Worm (Caenorhabditis elegans) whole organism, young adult: ENCODE data around the gene F07H5.10.

Experiments used
- B0019.2 ChIP-seq: fragments of 200-800 bp; sonication (Bioruptor generic); conservative IDR thresholded peaks from 2 replicates; pipeline ENCODE4 v1.3.6; 2022; ENCODE audit warnings: missing genetic modification reagents, missing genetic modification characterization, missing compliant biosample characterization
- B0336.3 ChIP-seq: fragments of 200-800 bp; sonication (Bioruptor generic); IDR thresholded peaks from 2 replicates; pipeline ENCODE4 v1.3.6; 2022; ENCODE audit warnings: missing genetic modification characterization, missing compliant biosample characterization
- C17E4.6 ChIP-seq: fragments of 200-800 bp; sonication (Bioruptor generic); IDR thresholded peaks from 2 replicates; pipeline ENCODE4 v1.3.6; 2022; ENCODE audit warnings: missing genetic modification reagents, missing genetic modification characterization, missing compliant biosample characterization
- F10E7.11 ChIP-seq: sonication (generic microtip); optimal IDR thresholded peaks from 2 replicates; lab custom pipeline; 2017; ENCODE audit warnings: mild to moderate bottlenecking, missing genetic modification characterization, moderate library complexity, missing compliant biosample characterization
- F23B12.7 ChIP-seq: sonication (generic microtip); optimal IDR thresholded peaks from 2 replicates; lab custom pipeline; 2017; ENCODE audit warnings: missing genetic modification characterization, mild to moderate bottlenecking, missing compliant biosample characterization, antibody characterized with exemption, moderate library complexity; ENCODE audit not compliant: insufficient read depth
- F57C9.4 ChIP-seq: sonication (generic microtip); optimal IDR thresholded peaks from 2 replicates; lab custom pipeline; 2017; ENCODE audit warnings: mild to moderate bottlenecking, missing genetic modification characterization, missing compliant biosample characterization
- K12H6.12 ChIP-seq: fragments of 200-800 bp; sonication (Bioruptor generic); optimal IDR thresholded peaks from 2 replicates; lab custom pipeline; 2018; ENCODE audit warnings: mild to moderate bottlenecking, missing genetic modification characterization, missing compliant biosample characterization
- T07F8.4 ChIP-seq: sonication (generic microtip); optimal IDR thresholded peaks from 2 replicates; lab custom pipeline; 2016; ENCODE audit warnings: mild to moderate bottlenecking, missing genetic modification characterization, moderate library complexity, missing compliant biosample characterization
- akir-1 ChIP-seq: fragments of 200-800 bp; sonication (Bioruptor generic); optimal IDR thresholded peaks from 2 replicates; lab custom pipeline; 2018; ENCODE audit warnings: mild to moderate bottlenecking, missing genetic modification characterization, moderate library complexity, missing compliant biosample characterization
- athp-1 ChIP-seq: sonication (generic microtip); optimal IDR thresholded peaks from 2 replicates; lab custom pipeline; 2017; ENCODE audit warnings: mild to moderate bottlenecking, missing genetic modification characterization, missing compliant biosample characterization
- attf-5 ChIP-seq: fragments of 200-800 bp; sonication (Bioruptor generic); optimal IDR thresholded peaks from 2 replicates; lab custom pipeline; 2018; ENCODE audit warnings: mild to moderate bottlenecking, missing genetic modification characterization, missing compliant biosample characterization
- bed-1 ChIP-seq: fragments of 200-800 bp; sonication (Bioruptor generic); IDR thresholded peaks from 2 replicates; pipeline ENCODE4 v1.3.6; 2022; ENCODE audit warnings: missing genetic modification reagents, missing genetic modification characterization, missing compliant biosample characterization
- bed-2 ChIP-seq: fragments of 200-800 bp; sonication (Bioruptor generic); IDR thresholded peaks from 2 replicates; pipeline ENCODE4 v1.3.6; 2022; ENCODE audit warnings: missing genetic modification reagents, missing genetic modification characterization, missing compliant biosample characterization
- ccch-3 ChIP-seq: fragments of 200-800 bp; sonication (Bioruptor generic); optimal IDR thresholded peaks from 2 replicates; lab custom pipeline; 2018; ENCODE audit warnings: mild to moderate bottlenecking, missing genetic modification characterization, missing compliant biosample characterization
- cebp-1 ChIP-seq, 2 experiments: fragments of 200-800 bp in 1 of 2; sonication (Bioruptor generic) in 1 of 2; sonication (generic microtip) in 1 of 2; IDR thresholded peaks in 1 of 2; optimal IDR thresholded peaks in 1 of 2; 2 replicates each; pipeline versions ENCODE4 v1.3.6 to Lab custom; 2017 to 2022; ENCODE audit warnings: missing compliant biosample characterization in 2 of 2, missing genetic modification characterization in 2 of 2, mild to moderate bottlenecking in 1 of 2, missing genetic modification reagents in 1 of 2, moderate library complexity in 1 of 2
- cebp-2 ChIP-seq: fragments of 200-800 bp; sonication (Bioruptor generic); IDR thresholded peaks from 2 replicates; pipeline ENCODE4 v1.3.6; 2022; ENCODE audit warnings: missing genetic modification characterization, missing compliant biosample characterization
- ceh-58 ChIP-seq: fragments of 200-800 bp; sonication (Bioruptor generic); IDR thresholded peaks from 2 replicates; pipeline ENCODE4 v1.3.6; 2022; ENCODE audit warnings: missing genetic modification characterization, missing compliant biosample characterization
- ceh-79 ChIP-seq: sonication (generic microtip); optimal IDR thresholded peaks from 2 replicates; lab custom pipeline; 2017; ENCODE audit warnings: mild to moderate bottlenecking, missing genetic modification characterization, missing compliant biosample characterization
- dox-1 ChIP-seq: fragments of 200-800 bp; sonication (Bioruptor generic); IDR thresholded peaks from 2 replicates; pipeline ENCODE4 v1.3.6; 2022; ENCODE audit warnings: missing genetic modification reagents, missing genetic modification characterization, missing compliant biosample characterization
- egrh-3 ChIP-seq: fragments of 200-800 bp; sonication (Bioruptor generic); IDR thresholded peaks from 2 replicates; pipeline ENCODE4 v1.3.6; 2022; ENCODE audit warnings: missing genetic modification reagents, missing genetic modification characterization, missing compliant biosample characterization
- ets-4 ChIP-seq: fragments of 200-800 bp; sonication (Bioruptor generic); optimal IDR thresholded peaks from 2 replicates; lab custom pipeline; 2018; ENCODE audit warnings: mild to moderate bottlenecking, missing genetic modification characterization, missing compliant biosample characterization
- hlh-26 ChIP-seq: fragments of 200-800 bp; sonication (Bioruptor generic); conservative IDR thresholded peaks from 2 replicates; pipeline ENCODE4 v1.3.6; 2022; ENCODE audit warnings: missing genetic modification reagents, missing genetic modification characterization, missing compliant biosample characterization
- hmg-1.2 ChIP-seq: fragments of 200-800 bp; sonication (Bioruptor generic); IDR thresholded peaks from 2 replicates; pipeline ENCODE4 v1.3.6; 2022; ENCODE audit warnings: missing genetic modification reagents, missing genetic modification characterization, missing compliant biosample characterization
- let-607 ChIP-seq, 2 experiments: fragments of 200-800 bp in 1 of 2; sonication (Bioruptor generic) in 1 of 2; sonication (generic microtip) in 1 of 2; optimal IDR thresholded peaks; 2 replicates each; lab custom pipeline; 2016 to 2018; ENCODE audit warnings: mild to moderate bottlenecking in 2 of 2, missing compliant biosample characterization in 2 of 2, missing genetic modification characterization in 2 of 2, moderate library complexity in 2 of 2, missing genotype in 1 of 2
- lsl-1 ChIP-seq: fragments of 200-800 bp; sonication (Bioruptor generic); optimal IDR thresholded peaks from 2 replicates; lab custom pipeline; 2018; ENCODE audit warnings: mild to moderate bottlenecking, missing genetic modification characterization, moderate library complexity, missing compliant biosample characterization
- lsy-27 ChIP-seq: sonication (generic microtip); optimal IDR thresholded peaks from 2 replicates; lab custom pipeline; 2017; ENCODE audit warnings: missing genetic modification characterization, mild to moderate bottlenecking, missing compliant biosample characterization, antibody characterized with exemption, missing genotype, borderline replicate concordance; ENCODE audit not compliant: insufficient read depth
- madf-10 ChIP-seq: sonication (generic microtip); optimal IDR thresholded peaks from 2 replicates; lab custom pipeline; 2016; ENCODE audit warnings: mild to moderate bottlenecking, missing genetic modification characterization, missing compliant biosample characterization
- madf-6 ChIP-seq: fragments of 200-800 bp; sonication (Bioruptor generic); IDR thresholded peaks from 2 replicates; pipeline ENCODE4 v1.3.6; 2022; ENCODE audit warnings: missing genetic modification reagents, missing genetic modification characterization, missing compliant biosample characterization
- mel-28 ChIP-seq: sonication (generic microtip); optimal IDR thresholded peaks from 2 replicates; lab custom pipeline; 2016; ENCODE audit warnings: borderline replicate concordance, mild to moderate bottlenecking, missing genetic modification characterization, missing compliant biosample characterization
- nfya-2 ChIP-seq: fragments of 200-800 bp; sonication (Bioruptor generic); IDR thresholded peaks from 2 replicates; pipeline ENCODE4 v1.3.6; 2022; ENCODE audit warnings: missing genetic modification reagents, missing genetic modification characterization, missing compliant biosample characterization
- nhr-80 ChIP-seq: sonication (generic microtip); optimal IDR thresholded peaks from 2 replicates; lab custom pipeline; 2016; ENCODE audit warnings: missing genetic modification characterization, missing compliant biosample characterization
- sdz-38 ChIP-seq: sonication (generic microtip); optimal IDR thresholded peaks from 2 replicates; lab custom pipeline; 2016; ENCODE audit warnings: missing genotype, missing genetic modification characterization, missing compliant biosample characterization
- snpc-1.3 ChIP-seq: sonication (generic microtip); optimal IDR thresholded peaks from 2 replicates; lab custom pipeline; 2017; ENCODE audit warnings: missing genetic modification characterization, mild to moderate bottlenecking, missing compliant biosample characterization, antibody characterized with exemption, moderate library complexity, missing genotype, missing genetic modification reagents; ENCODE audit not compliant: insufficient read depth
- somi-1 ChIP-seq: fragments of 200-800 bp; sonication (Bioruptor generic); optimal IDR thresholded peaks from 2 replicates; lab custom pipeline; 2018; ENCODE audit warnings: mild to moderate bottlenecking, missing genetic modification characterization, missing compliant biosample characterization
- tbx-9 ChIP-seq: sonication (generic microtip); optimal IDR thresholded peaks from 2 replicates; lab custom pipeline; 2016; ENCODE audit warnings: borderline replicate concordance, missing genetic modification characterization, inconsistent platforms, missing compliant biosample characterization
- tlf-1 ChIP-seq: fragments of 200-800 bp; sonication (Bioruptor generic); optimal IDR thresholded peaks from 2 replicates; lab custom pipeline; 2018; ENCODE audit warnings: mild to moderate bottlenecking, missing genetic modification characterization, missing compliant biosample characterization
- unc-130 ChIP-seq: sonication (generic microtip); optimal IDR thresholded peaks from 2 replicates; lab custom pipeline; 2016; ENCODE audit warnings: missing genetic modification reagents, missing genetic modification characterization, missing compliant biosample characterization
- unc-62 ChIP-seq: fragments of 150-350 bp; optimal IDR thresholded peaks from 2 replicates; lab custom pipeline; 2014; ENCODE audit warnings: missing biosample characterization, missing genetic modification reagents, missing genetic modification characterization
- zim-3 ChIP-seq: sonication (generic microtip); optimal IDR thresholded peaks from 2 replicates; lab custom pipeline; 2017; ENCODE audit warnings: mild to moderate bottlenecking, missing genetic modification characterization, moderate library complexity, missing compliant biosample characterization
- ztf-26 ChIP-seq: sonication (generic microtip); optimal IDR thresholded peaks from 2 replicates; lab custom pipeline; 2017; ENCODE audit warnings: missing genetic modification characterization, missing compliant biosample characterization

Gene F07H5.10

DNA sequence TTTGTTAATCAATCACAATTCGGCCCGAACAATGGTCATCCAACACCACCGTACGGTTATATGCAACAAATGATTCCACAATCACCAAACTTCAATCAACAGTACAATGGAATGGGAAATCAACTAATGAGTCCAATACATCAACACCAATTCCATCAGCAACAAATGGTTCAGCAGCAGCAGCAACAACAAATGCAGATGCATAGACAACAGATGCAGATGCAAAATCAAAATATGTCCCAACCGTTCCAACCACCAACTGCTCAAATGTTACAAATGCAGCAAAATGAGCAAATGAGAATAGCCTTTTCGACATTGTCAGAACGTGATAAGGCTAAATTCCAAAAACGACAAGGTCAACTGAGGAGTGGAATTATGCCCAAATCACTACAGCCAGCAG lies 31.9 kb downstream of the F07H5.10 start:
- TF ChIP-seq egrh-3 (GFP tag; lab: Robert Waterston, UW) (no peak), bed-1 (no peak), athp-1 (tag; lab: Kevin White, UChicago) (no peak), ccch-3 (GFP tag; lab: Kevin White, UChicago) (no peak), dox-1 (no peak), bed-2 (GFP tag; lab: Robert Waterston, UW) (no peak), ceh-79 (tag; lab: Kevin White, UChicago) (no peak), ztf-26 (tag; lab: Kevin White, UChicago) (no peak), C17E4.6 (GFP tag; lab: Robert Waterston, UW) (no peak), F57C9.4 (tag; lab: Kevin White, UChicago) (no peak), cebp-1 (GFP tag; IDR thresholded peaks at IDR 0.05; lab: Robert Waterston, UW) (no peak), cebp-1 (tag; optimal IDR thresholded peaks at IDR 0.05; lab: Kevin White, UChicago) (no peak), unc-62 (no peak), nfya-2 (GFP tag; lab: Robert Waterston, UW) (no peak), tbx-9 (tag; lab: Kevin White, UChicago) (no peak), B0336.3 (GFP tag; lab: Robert Waterston, UW) (no peak), tlf-1 (GFP tag; lab: Kevin White, UChicago) (no peak), T07F8.4 (tag; lab: Kevin White, UChicago) (no peak), ets-4 (GFP tag; lab: Kevin White, UChicago) (no peak), zim-3 (tag; lab: Kevin White, UChicago) (no peak)

DNA sequence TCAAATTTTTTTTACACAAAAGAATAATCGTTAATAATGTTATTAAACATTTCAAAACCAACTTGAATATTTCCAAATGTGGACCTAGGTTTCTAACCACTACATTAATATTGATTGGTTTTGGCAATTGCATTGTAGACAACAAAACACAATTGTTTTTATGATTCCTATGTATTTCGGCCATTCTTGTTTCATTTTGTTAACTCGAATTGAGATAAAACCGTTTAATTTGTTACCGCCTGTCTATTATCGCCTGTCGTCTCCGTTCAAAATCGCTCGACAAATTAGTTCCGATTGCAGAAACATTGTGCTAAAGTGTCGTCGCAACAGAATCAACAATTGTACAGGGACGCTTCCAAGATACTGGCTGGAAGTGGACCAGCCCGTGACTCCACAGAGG lies 37.7 kb downstream of the F07H5.10 start, which contains the start of gene let-19:
let-19 (plus strand) TSS at position 301 of the 400 bp plus-strand sequence.
- TF ChIP-seq cebp-2 (GFP tag; lab: Robert Waterston, UW): no peak

- TF ChIP-seq tbx-9 (tag; lab: Kevin White, UChicago) (no peak), dox-1 (0 out of 2 replicates have a peak, but pooled peaks have one; percentile 29), hmg-1.2 (GFP tag; lab: Robert Waterston, UW) (peak; percentile 41; the same call in 1 of the 2 replicates), unc-130 (GFP tag; lab: Kevin White, UChicago) (no peak), madf-6 (GFP tag; lab: Robert Waterston, UW) (no peak), madf-10 (tag; lab: Kevin White, UChicago) (peak; percentile 8), lsl-1 (no peak), F23B12.7 (peak; percentile 32), ets-4 (GFP tag; lab: Kevin White, UChicago) (no peak), hlh-26 (GFP tag; lab: Robert Waterston, UW) (no peak), lsy-27 (tag; lab: Kevin White, UChicago) (no peak)
Measured at ce11 chrII:8769375-8769774, 39.0 kb downstream of the F07H5.10 start.

ce11 chrII:8766897-8767296 lies 41.5 kb downstream of the F07H5.10 start, which contains the start of gene pah-1:
Gene pah-1, minus strand, starts transcription at chrII:8766997.
- no peak for TF ChIP-seq ceh-58 (GFP tag; lab: Robert Waterston, UW)
- no peak for TF ChIP-seq somi-1 (GFP tag; lab: Kevin White, UChicago)

DNA sequence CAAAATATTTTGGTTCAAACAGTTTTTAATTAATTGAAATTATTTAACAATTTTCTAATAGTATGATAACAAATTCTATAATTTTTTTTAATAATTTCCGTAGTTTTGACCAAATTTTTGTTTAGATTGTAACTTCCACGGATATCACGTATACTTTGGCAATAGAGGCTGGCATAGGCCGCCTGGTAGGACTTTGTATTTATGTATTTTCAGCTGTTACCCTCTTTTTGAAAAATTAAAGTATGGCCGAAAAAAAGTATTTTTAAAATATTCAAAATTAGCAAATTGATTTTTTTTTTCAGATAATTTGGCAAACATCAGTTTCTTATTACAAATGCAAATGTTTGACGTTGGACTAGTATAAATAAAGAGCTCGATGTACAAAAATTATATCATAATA lies 41.9 kb downstream of the F07H5.10 start, which contains the start of the genes nsph-1.1 and K08F8.15:
nsph-1.1 (plus strand) TSS at position 301 of the 400 bp plus-strand sequence.
K08F8.15 (plus strand) TSS at position 335 of the 400 bp plus-strand sequence.
- TF ChIP-seq nhr-80 (tag; lab: Kevin White, UChicago): no peak
- no peak for TF ChIP-seq K12H6.12 (tag; lab: Kevin White, UChicago)
- TF ChIP-seq sdz-38: no peak
- TF ChIP-seq mel-28: no peak
- TF ChIP-seq F10E7.11 (tag; lab: Kevin White, UChicago): no peak
- no peak for TF ChIP-seq unc-130 (GFP tag; lab: Kevin White, UChicago)
- TF ChIP-seq attf-5: no peak
- TF ChIP-seq ceh-79 (tag; lab: Kevin White, UChicago): no peak
- no peak for TF ChIP-seq let-607 (tag; optimal IDR thresholded peaks at IDR 0.05; lab: Kevin White, UChicago)
- no peak for TF ChIP-seq snpc-1.3 (tag; lab: Kevin White, UChicago)
- TF ChIP-seq B0019.2 (GFP tag; lab: Robert Waterston, UW): no peak
- TF ChIP-seq akir-1 (GFP tag; lab: Kevin White, UChicago): no peak
